Fruit fly (Drosophila melanogaster): ENCODE data around the gene Axn.

DNA sequence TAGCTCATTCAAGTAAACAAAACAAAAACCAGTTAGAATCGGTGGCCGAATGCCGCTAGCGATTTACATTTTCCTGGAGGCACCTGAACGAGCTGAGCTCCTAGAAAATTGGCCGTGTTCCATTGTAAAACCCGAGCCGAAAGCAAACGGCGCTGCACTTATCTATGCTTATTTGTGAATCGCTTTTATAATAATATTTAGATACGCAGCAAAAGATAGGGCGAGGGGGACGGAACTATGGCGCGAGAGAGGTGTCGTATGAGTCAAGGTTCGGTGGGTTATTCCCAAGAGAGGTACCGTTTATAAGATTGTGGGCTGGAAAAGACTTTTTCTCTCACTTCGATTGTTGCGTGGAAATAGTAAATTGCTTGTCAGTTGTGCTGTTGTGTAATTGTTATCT lies 41.1 kb downstream of the Axn start:
- no peak for TF ChIP-seq psq (optimal IDR thresholded peaks at IDR 0.05)
- TF ChIP-seq pan (optimal IDR thresholded peaks at IDR 0.05), result no peak

Data from whole organism.